Fruit fly (Drosophila melanogaster) whole organism, embryonic: ENCODE measurements around the gene Nph.

Experiments used
- Awh ChIP-seq: fragments of 200-800 bp; sonication (Bioruptor generic); IDR thresholded peaks from 2 replicates; pipeline ENCODE4, ENCODE4 v1.3.6; 2022; ENCODE audit warnings: missing biosample characterization, missing genetic modification characterization
- B-H1 ChIP-seq: fragments of 200-800 bp; sonication (Bioruptor generic); IDR thresholded peaks from 3 replicates; pipeline ENCODE4 v1.3.6; 2022; ENCODE audit warnings: missing biosample characterization, missing genetic modification characterization
- CG10321 ChIP-seq: fragments of 200-800 bp; sonication (Bioruptor generic); IDR thresholded peaks from 2 replicates; pipeline ENCODE4 v1.3.6; 2022; ENCODE audit warnings: missing biosample characterization, missing genetic modification characterization
- CG10462 ChIP-seq: fragments of 200-800 bp; sonication (Bioruptor generic); optimal IDR thresholded peaks from 2 replicates; lab custom pipeline; 2016; ENCODE audit warnings: missing biosample characterization, missing genetic modification characterization
- CG1603 ChIP-seq: fragments of 200-800 bp; sonication (Bioruptor generic); optimal IDR thresholded peaks from 2 replicates; lab custom pipeline; 2019; ENCODE audit warnings: missing biosample characterization, mild to moderate bottlenecking, missing genetic modification characterization, moderate library complexity
- CG17359 ChIP-seq: fragments of 200-800 bp; sonication (Bioruptor generic); optimal IDR thresholded peaks from 3 replicates; lab custom pipeline; 2018; ENCODE audit warnings: missing biosample characterization, mild to moderate bottlenecking, missing genetic modification characterization, moderate library complexity
- CG32532 ChIP-seq: fragments of 200-800 bp; sonication (Bioruptor generic); IDR thresholded peaks from 2 replicates; pipeline ENCODE4 v1.3.6; 2022; ENCODE audit warnings: missing biosample characterization, missing genetic modification characterization
- CG33213 ChIP-seq: fragments of 200-800 bp; sonication (Bioruptor generic); optimal IDR thresholded peaks from 3 replicates; lab custom pipeline; 2016; ENCODE audit warnings: missing biosample characterization, missing genetic modification characterization
- CG43689 ChIP-seq: fragments of 200-800 bp; sonication (Bioruptor generic); IDR thresholded peaks from 2 replicates; pipeline ENCODE4 v1.3.6; 2022; ENCODE audit warnings: missing biosample characterization, missing genetic modification characterization
- CG4404 ChIP-seq: fragments of 200-800 bp; sonication (Bioruptor generic); IDR thresholded peaks from 2 replicates; pipeline ENCODE4 v1.3.6; 2022; ENCODE audit warnings: missing biosample characterization, missing genetic modification characterization
- CG6791 ChIP-seq: fragments of 200-800 bp; sonication (Bioruptor generic); IDR thresholded peaks from 3 replicates; pipeline ENCODE4 v1.3.6; 2022; ENCODE audit warnings: missing biosample characterization, missing genetic modification characterization; ENCODE audit not compliant: partially characterized antibody
- CG9797 ChIP-seq: fragments of 200-800 bp; sonication (Bioruptor generic); optimal IDR thresholded peaks from 3 replicates; lab custom pipeline; 2018; ENCODE audit warnings: missing biosample characterization, mild to moderate bottlenecking, missing genetic modification characterization
- Deaf1 ChIP-seq: fragments of 200-800 bp; optimal IDR thresholded peaks from 3 replicates; lab custom pipeline; 2019; ENCODE audit warnings: missing biosample characterization, mild to moderate bottlenecking, missing genetic modification characterization, moderate library complexity
- Drgx ChIP-seq: fragments of 200-800 bp; sonication (Bioruptor generic); IDR thresholded peaks from 2 replicates; pipeline ENCODE4 v1.3.6; 2022; ENCODE audit warnings: missing biosample characterization, missing genetic modification characterization
- E2f2 ChIP-seq: fragments of 200-800 bp; sonication (Bioruptor generic); IDR thresholded peaks from 2 replicates; pipeline ENCODE4 v1.3.6; 2022; ENCODE audit warnings: missing biosample characterization, missing genetic modification characterization
- Elba2 ChIP-seq: fragments of 200-800 bp; sonication (Bioruptor generic); optimal IDR thresholded peaks from 3 replicates; lab custom pipeline; 2016; ENCODE audit warnings: missing biosample characterization, missing genetic modification characterization
- Gug ChIP-seq: fragments of 200-800 bp; sonication (Bioruptor generic); IDR thresholded peaks from 4 replicates; pipeline ENCODE4 v1.3.6; 2022; ENCODE audit warnings: missing biosample characterization, missing genetic modification characterization
- Hey ChIP-seq: fragments of 200-800 bp; sonication (Bioruptor generic); optimal IDR thresholded peaks from 3 replicates; lab custom pipeline; 2018; ENCODE audit warnings: missing biosample characterization, mild to moderate bottlenecking, missing genetic modification characterization
- Kr ChIP-seq: fragments of 200-800 bp; sonication (Bioruptor generic); optimal IDR thresholded peaks from 2 replicates; lab custom pipeline; 2017; ENCODE audit warnings: missing biosample characterization, mild to moderate bottlenecking, missing genetic modification characterization
- Pdp1 ChIP-seq, 2 experiments: fragments of 200-800 bp; sonication (Bioruptor generic); optimal IDR thresholded peaks; 3 replicates each; lab custom pipeline; 2016; ENCODE audit warnings: missing biosample characterization in 2 of 2, missing genetic modification characterization in 2 of 2, mild to moderate bottlenecking in 1 of 2, moderate library complexity in 1 of 2
- YL-1 ChIP-seq: fragments of 200-800 bp; sonication (Bioruptor generic); optimal IDR thresholded peaks from 3 replicates; lab custom pipeline; 2017; ENCODE audit warnings: missing biosample characterization, mild to moderate bottlenecking, missing genetic modification characterization
- abd-A ChIP-seq: fragments of 200-800 bp; sonication (Bioruptor generic); optimal IDR thresholded peaks from 3 replicates; lab custom pipeline; 2019; ENCODE audit warnings: missing biosample characterization, mild to moderate bottlenecking, missing genetic modification characterization, moderate library complexity
- bsh ChIP-seq, 2 experiments: fragments of 200-800 bp; sonication (Bioruptor generic); optimal IDR thresholded peaks; 2 replicates each; lab custom pipeline; 2017 to 2018; ENCODE audit warnings: mild to moderate bottlenecking in 2 of 2, missing biosample characterization in 2 of 2, missing genetic modification characterization in 2 of 2, moderate library complexity in 1 of 2
- cad ChIP-seq: fragments of >200 bp; optimal IDR thresholded peaks from 2 replicates; lab custom pipeline; 2017; ENCODE audit warnings: missing biosample characterization, missing genetic modification characterization
- crp ChIP-seq, 2 experiments: fragments of 200-800 bp; sonication (Bioruptor generic); optimal IDR thresholded peaks; 2 replicates in 1 of 2; 3 replicates in 1 of 2; lab custom pipeline; 2017; ENCODE audit warnings: missing biosample characterization in 2 of 2, missing genetic modification characterization in 2 of 2, mild to moderate bottlenecking in 1 of 2, moderate library complexity in 1 of 2
- cwo ChIP-seq: fragments of 200-800 bp; sonication (Bioruptor generic); optimal IDR thresholded peaks from 3 replicates; lab custom pipeline; 2017; ENCODE audit warnings: missing biosample characterization, missing genetic modification characterization, mild to moderate bottlenecking, moderate library complexity, missing genetic modification reagents
- ewg ChIP-seq: fragments of 200-800 bp; sonication (Bioruptor generic); optimal IDR thresholded peaks from 3 replicates; lab custom pipeline; 2017; ENCODE audit warnings: mild to moderate bottlenecking, missing biosample characterization, missing genetic modification reagents, missing genetic modification characterization
- exex ChIP-seq: fragments of 200-800 bp; sonication (Bioruptor generic); optimal IDR thresholded peaks from 4 replicates; lab custom pipeline; 2018; ENCODE audit warnings: missing biosample characterization, mild to moderate bottlenecking, missing genetic modification characterization, moderate library complexity
- gfzf ChIP-seq: fragments of 200-800 bp; sonication (Bioruptor generic); optimal IDR thresholded peaks from 2 replicates; lab custom pipeline; 2016; ENCODE audit warnings: missing biosample characterization, mild to moderate bottlenecking, missing genetic modification characterization, moderate library complexity
- grn ChIP-seq: fragments of 200-800 bp; sonication (Bioruptor generic); optimal IDR thresholded peaks from 3 replicates; lab custom pipeline; 2017; ENCODE audit warnings: missing biosample characterization, missing genetic modification characterization
- insv ChIP-seq, 2 experiments: fragments of 200-800 bp; sonication (Bioruptor generic); optimal IDR thresholded peaks; 3 replicates each; lab custom pipeline; 2016 to 2018; ENCODE audit warnings: missing biosample characterization in 2 of 2, missing genetic modification characterization in 2 of 2
- mirr ChIP-seq: fragments of 200-800 bp; sonication (Bioruptor generic); optimal IDR thresholded peaks from 3 replicates; lab custom pipeline; 2018; ENCODE audit warnings: missing biosample characterization, mild to moderate bottlenecking, missing genetic modification characterization
- nerfin-1 ChIP-seq: fragments of 200-800 bp; sonication (Bioruptor generic); optimal IDR thresholded peaks from 3 replicates; lab custom pipeline; 2019; ENCODE audit warnings: missing biosample characterization, mild to moderate bottlenecking, missing genetic modification characterization, moderate library complexity
- nom ChIP-seq: fragments of 200-800 bp; sonication (Bioruptor generic); optimal IDR thresholded peaks from 2 replicates; lab custom pipeline; 2017; ENCODE audit warnings: missing biosample characterization, missing genetic modification characterization, mild to moderate bottlenecking, moderate library complexity, missing genetic modification reagents
- onecut ChIP-seq: fragments of 200-800 bp; sonication (Bioruptor generic); IDR thresholded peaks from 2 replicates; pipeline ENCODE4 v1.3.6; 2022; ENCODE audit warnings: missing biosample characterization, missing genetic modification characterization
- pb ChIP-seq: fragments of 200-800 bp; sonication (Bioruptor generic); optimal IDR thresholded peaks from 3 replicates; lab custom pipeline; 2016; ENCODE audit warnings: missing biosample characterization, missing genetic modification characterization
- pfk ChIP-seq: fragments of 200-800 bp; sonication (Bioruptor generic); optimal IDR thresholded peaks from 2 replicates; lab custom pipeline; 2018; ENCODE audit warnings: missing biosample characterization, mild to moderate bottlenecking, missing genetic modification characterization, moderate library complexity
- pzg ChIP-seq: fragments of 200-800 bp; sonication (Bioruptor generic); optimal IDR thresholded peaks from 3 replicates; lab custom pipeline; 2018; ENCODE audit warnings: missing biosample characterization, mild to moderate bottlenecking, missing genetic modification characterization, moderate library complexity
- row ChIP-seq: fragments of 200-800 bp; sonication (Bioruptor generic); IDR thresholded peaks from 3 replicates; pipeline ENCODE4 v1.3.6; 2022; ENCODE audit warnings: missing biosample characterization, missing genetic modification characterization
- sd ChIP-seq: fragments of 200-800 bp; sonication (Bioruptor generic); optimal IDR thresholded peaks from 3 replicates; lab custom pipeline; 2018; ENCODE audit warnings: missing biosample characterization, mild to moderate bottlenecking, missing genetic modification characterization, moderate library complexity
- sqz ChIP-seq: fragments of 200-800 bp; sonication (Bioruptor generic); optimal IDR thresholded peaks from 3 replicates; lab custom pipeline; 2018; ENCODE audit warnings: missing biosample characterization, mild to moderate bottlenecking, missing genetic modification characterization
- sug ChIP-seq: fragments of 200-800 bp; optimal IDR thresholded peaks from 2 replicates; lab custom pipeline; 2019; ENCODE audit warnings: missing biosample characterization, mild to moderate bottlenecking, missing genetic modification characterization, moderate library complexity
- trem ChIP-seq: fragments of 200-800 bp; optimal IDR thresholded peaks from 3 replicates; lab custom pipeline; 2019; ENCODE audit warnings: missing biosample characterization, mild to moderate bottlenecking, missing genetic modification characterization, moderate library complexity
- twi ChIP-seq: fragments of 200-800 bp; optimal IDR thresholded peaks from 2 replicates; lab custom pipeline; 2019; ENCODE audit warnings: missing biosample characterization, mild to moderate bottlenecking, missing genetic modification characterization, moderate library complexity
- wdn ChIP-seq: fragments of 200-800 bp; sonication (Bioruptor generic); IDR thresholded peaks from 2 replicates; pipeline ENCODE4 v1.3.6; 2022; ENCODE audit warnings: missing biosample characterization, missing genetic modification characterization
- zen ChIP-seq: fragments of 200-800 bp; sonication (Bioruptor generic); optimal IDR thresholded peaks from 3 replicates; lab custom pipeline; 2018; ENCODE audit warnings: missing biosample characterization, mild to moderate bottlenecking, missing genetic modification characterization, moderate library complexity
- zf30C ChIP-seq: fragments of 200-800 bp; sonication (Bioruptor generic); optimal IDR thresholded peaks from 3 replicates; lab custom pipeline; 2018; ENCODE audit warnings: missing biosample characterization, mild to moderate bottlenecking, missing genetic modification characterization

Nph gene

DNA sequence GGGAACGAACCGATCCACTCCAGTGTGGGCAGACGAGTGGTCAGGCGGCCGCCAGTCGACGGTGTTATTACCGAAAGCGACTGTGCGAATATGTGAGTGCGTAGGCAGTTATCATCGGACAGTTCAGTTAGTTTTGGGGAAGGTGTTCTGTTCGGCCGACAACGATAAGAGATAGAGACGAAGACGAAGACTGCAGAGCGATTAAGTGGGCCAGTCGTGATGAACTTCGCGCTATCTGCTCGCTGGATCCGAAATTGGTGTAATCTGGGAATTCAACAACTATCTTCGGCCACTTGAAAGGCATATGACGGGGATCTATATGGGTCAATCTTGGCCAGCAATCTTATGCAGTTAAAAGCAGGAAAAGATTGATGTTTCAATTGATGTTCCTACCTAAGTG lies 4.5 kb upstream of the Nph start, which contains the start of gene CG7912:
Gene CG7912 (minus strand): TSS at position 17 of the 400 bp plus-strand sequence.
- TF ChIP-seq exex (tag; lab: Kevin White, UChicago) (peak; percentile 88), twi (tag; lab: Kevin White, UChicago) (no peak), pfk (no peak), cwo (GFP tag; lab: Kevin White, UChicago) (peak; percentile 20), Deaf1 (tag; lab: Kevin White, UChicago) (peak; percentile 53), sug (tag; lab: Kevin White, UChicago) (peak; percentile 20), CG6791 (no peak), sd (peak; percentile 8), grn (GFP tag; lab: Kevin White, UChicago) (peak; percentile 87), mirr (peak; percentile 75), Gug (GFP tag; lab: Robert Waterston, UW) (no peak), Kr (GFP tag; lab: Kevin White, UChicago) (no peak), Pdp1 (GFP tag; optimal IDR thresholded peaks at IDR 0.05; lab: Kevin White, UChicago) (no peak), pb (GFP tag; lab: Kevin White, UChicago) (no peak), Hey (tag; lab: Kevin White, UChicago) (peak; percentile 63), CG32532 (GFP tag; lab: Robert Waterston, UW) (no peak)
- TF ChIP-seq, all 482 proteins: peak for 8

- TF ChIP-seq sqz (GFP tag; lab: Kevin White, UChicago), result peak; percentile 31
- TF ChIP-seq ewg (GFP tag; lab: Kevin White, UChicago), result peak; percentile 4
- TF ChIP-seq Drgx, result peak; percentile 50
- peak; percentile 92 for TF ChIP-seq nom
- TF ChIP-seq Awh (GFP tag; lab: Robert Waterston, UW), result no peak
- TF ChIP-seq row (GFP tag; lab: Robert Waterston, UW), result no peak
- TF ChIP-seq bsh (GFP tag; optimal IDR thresholded peaks at IDR 0.05; lab: Kevin White, UChicago), result peak in 1 of 2 experiments; percentile 62
- peak; percentile 86 for TF ChIP-seq CG17359
- TF ChIP-seq, all 482 proteins: peak for 6
Measured at dm6 chr3R:30005332-30005979, 795 bp upstream of the Nph start.

- peak in 1 of 2 experiments; percentile 96 for TF ChIP-seq insv (GFP tag; optimal IDR thresholded peaks at IDR 0.05; lab: Kevin White, UChicago)
- no peak for TF ChIP-seq CG10321 (GFP tag; lab: Robert Waterston, UW)
- peak; percentile 30 for TF ChIP-seq nerfin-1
- TF ChIP-seq CG9797 (GFP tag; lab: Kevin White, UChicago), result peak; percentile 15
- TF ChIP-seq E2f2, result peak; percentile 68
- peak; percentile 67 for TF ChIP-seq gfzf
- peak in 1 of 2 experiments; percentile 36 for TF ChIP-seq crp (GFP tag; optimal IDR thresholded peaks at IDR 0.05; lab: Kevin White, UChicago)
- TF ChIP-seq YL-1, result peak; percentile 5
- TF ChIP-seq CG1603 (tag; lab: Kevin White, UChicago), result peak; percentile 16
- TF ChIP-seq wdn, result no peak
- no peak for TF ChIP-seq B-H1
- TF ChIP-seq onecut (GFP tag; lab: Robert Waterston, UW), result peak; percentile 100
- TF ChIP-seq trem (tag; lab: Kevin White, UChicago), result peak; percentile 31
- TF ChIP-seq CG4404, result no peak
- peak; percentile 44 for TF ChIP-seq pzg (GFP tag; lab: Kevin White, UChicago)
- TF ChIP-seq abd-A (tag; lab: Kevin White, UChicago), result no peak
- TF ChIP-seq CG10462 (GFP tag; lab: Kevin White, UChicago), result peak; percentile 95
- TF ChIP-seq CG33213 (GFP tag; lab: Kevin White, UChicago), result no peak
- TF ChIP-seq cad (GFP tag; lab: Kevin White, UChicago), result no peak
- no peak for TF ChIP-seq CG43689
- TF ChIP-seq zen (tag; lab: Kevin White, UChicago), result peak; percentile 48
- TF ChIP-seq Elba2 (GFP tag; lab: Kevin White, UChicago), result peak; percentile 85
- TF ChIP-seq zf30C, result peak; percentile 7
Measured at dm6 chr3R:30000286-30000685, 4.4 kb downstream of the Nph start, which contains the start of gene Tace. TSS of gene Tace (plus strand) at chr3R:30000530.
